Worm (Caenorhabditis elegans) whole organism, L4/young adult: Measurements from ENCODE around the gene gcs-1.

Experiments used
- W03F9.2 ChIP-seq: fragments of 150-350 bp; optimal IDR thresholded peaks from 2 replicates; lab custom pipeline; 2014; ENCODE audit warnings: missing biosample characterization, missing genetic modification characterization
- dao-5 ChIP-seq: sonication (generic microtip); optimal IDR thresholded peaks from 2 replicates; lab custom pipeline; 2016; ENCODE audit warnings: missing genotype, missing genetic modification characterization, moderate library complexity, missing compliant biosample characterization
- him-1 ChIP-seq: sonication (generic microtip); optimal IDR thresholded peaks from 2 replicates; lab custom pipeline; 2016; ENCODE audit warnings: missing genotype, missing genetic modification reagents, missing genetic modification characterization, missing compliant biosample characterization

Gene gcs-1

DNA sequence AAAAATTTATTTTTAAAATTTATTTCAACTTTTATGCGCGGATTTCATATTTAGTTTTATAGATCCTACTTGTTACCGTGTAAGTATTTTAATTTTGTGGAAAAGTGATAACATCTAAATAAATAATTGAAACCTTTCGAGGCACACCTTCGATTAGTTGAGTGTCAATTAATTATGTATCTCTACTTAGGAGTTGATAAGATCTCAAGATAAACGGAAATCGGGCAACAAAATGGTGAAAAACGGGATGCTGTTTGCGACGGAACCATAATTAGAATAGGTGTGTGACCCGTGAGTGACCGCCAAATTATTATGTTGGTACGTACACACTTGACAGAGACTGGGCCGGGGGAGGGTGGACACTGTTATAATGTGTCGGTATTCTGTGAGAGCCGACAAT, 11.8 kb downstream of the gcs-1 start:
- TF ChIP-seq dao-5 (tag; lab: Kevin White, UChicago) (no peak), W03F9.2 (tag; lab: Kevin White, UChicago) (no peak), him-1 (no peak)

DNA sequence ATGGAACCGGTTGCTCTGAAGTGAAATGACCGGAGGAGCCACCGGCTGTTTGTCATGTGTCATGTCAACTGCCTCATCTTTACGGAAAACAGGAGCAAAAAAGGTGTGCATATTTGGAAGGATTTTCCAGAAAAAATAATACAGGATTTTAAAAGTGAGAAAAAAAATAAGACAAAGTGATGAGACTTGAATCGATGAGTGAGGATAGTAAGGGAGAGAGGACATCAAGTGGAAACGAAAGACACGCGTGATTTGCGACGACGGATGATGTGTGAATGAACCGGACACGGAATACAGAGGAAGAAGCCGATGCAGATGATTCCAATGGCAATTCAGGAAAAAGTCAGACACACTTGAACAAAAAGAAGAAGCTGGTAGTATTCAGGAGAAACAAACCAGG, 13.8 kb downstream of the gcs-1 start:
- TF ChIP-seq W03F9.2 (tag; lab: Kevin White, UChicago) (no peak), him-1 (no peak), dao-5 (tag; lab: Kevin White, UChicago) (no peak)

DNA sequence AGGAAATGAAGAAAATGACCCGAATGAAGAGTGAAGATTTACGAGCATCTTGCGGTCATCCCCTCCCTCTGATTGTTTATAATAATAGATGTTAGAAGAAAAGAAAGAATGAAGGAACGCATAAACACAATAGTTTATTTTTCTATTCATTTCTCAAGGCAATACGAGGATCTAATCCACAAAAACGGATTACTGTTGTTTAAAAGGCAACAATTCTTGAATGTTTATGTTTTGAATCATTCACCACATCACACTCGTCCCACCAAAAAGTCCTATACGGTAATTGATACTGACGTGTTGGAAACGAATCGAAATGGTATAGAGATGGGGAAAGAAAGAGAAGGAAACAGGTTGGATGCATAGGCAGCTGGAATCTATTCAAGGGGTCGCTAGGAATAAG, 16.5 kb downstream of the gcs-1 start:
- TF ChIP-seq dao-5 (tag; lab: Kevin White, UChicago) (no peak), him-1 (no peak), W03F9.2 (tag; lab: Kevin White, UChicago) (no peak)

DNA sequence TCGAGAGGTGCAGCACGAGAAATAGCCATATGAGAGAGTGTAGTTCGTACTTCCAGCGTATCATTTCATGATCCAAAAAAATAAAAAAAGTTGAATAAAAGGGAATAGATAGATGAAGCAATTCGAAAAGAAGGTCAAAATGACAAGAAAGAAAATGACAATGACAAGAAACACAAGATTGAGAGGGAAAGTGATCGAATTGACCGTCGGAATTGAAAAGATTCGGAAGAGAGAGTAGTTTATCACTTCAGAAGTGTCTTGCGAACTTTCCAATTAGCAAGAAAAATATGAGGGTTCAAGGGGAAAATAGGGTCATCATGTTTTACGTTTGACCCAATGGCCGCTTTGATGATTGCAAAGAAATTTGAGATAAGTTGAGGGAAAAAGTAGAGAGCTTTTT, 18.4 kb downstream of the gcs-1 start, which contains the start of gene dep-1:
dep-1 (minus strand) TSS at position 95 of the 400 bp plus-strand sequence.
- no peak for TF ChIP-seq him-1
- no peak for TF ChIP-seq W03F9.2 (tag; lab: Kevin White, UChicago)
- no peak for TF ChIP-seq dao-5 (tag; lab: Kevin White, UChicago)

DNA sequence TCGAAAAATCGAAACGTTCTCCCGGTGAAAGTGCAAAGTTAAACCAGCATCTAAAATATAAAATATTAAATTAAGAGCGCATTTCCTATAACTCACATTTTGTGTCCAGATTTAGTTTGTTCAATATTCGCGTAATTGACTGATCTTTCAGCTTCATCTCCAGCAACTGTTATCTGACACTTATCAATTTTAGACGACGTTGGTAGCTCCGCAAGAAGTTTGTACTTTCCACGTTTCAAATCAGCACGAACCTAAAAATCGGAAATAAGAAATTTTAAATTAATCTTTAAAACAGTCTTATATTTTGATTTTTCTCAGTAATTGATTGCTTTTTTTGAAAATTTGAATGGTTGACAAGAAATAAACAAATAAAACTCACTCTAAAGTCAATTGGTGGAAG, 20.5 kb downstream of the gcs-1 start:
- TF ChIP-seq W03F9.2 (tag; lab: Kevin White, UChicago), result no peak
- TF ChIP-seq him-1, result no peak
- no peak for TF ChIP-seq dao-5 (tag; lab: Kevin White, UChicago)

DNA sequence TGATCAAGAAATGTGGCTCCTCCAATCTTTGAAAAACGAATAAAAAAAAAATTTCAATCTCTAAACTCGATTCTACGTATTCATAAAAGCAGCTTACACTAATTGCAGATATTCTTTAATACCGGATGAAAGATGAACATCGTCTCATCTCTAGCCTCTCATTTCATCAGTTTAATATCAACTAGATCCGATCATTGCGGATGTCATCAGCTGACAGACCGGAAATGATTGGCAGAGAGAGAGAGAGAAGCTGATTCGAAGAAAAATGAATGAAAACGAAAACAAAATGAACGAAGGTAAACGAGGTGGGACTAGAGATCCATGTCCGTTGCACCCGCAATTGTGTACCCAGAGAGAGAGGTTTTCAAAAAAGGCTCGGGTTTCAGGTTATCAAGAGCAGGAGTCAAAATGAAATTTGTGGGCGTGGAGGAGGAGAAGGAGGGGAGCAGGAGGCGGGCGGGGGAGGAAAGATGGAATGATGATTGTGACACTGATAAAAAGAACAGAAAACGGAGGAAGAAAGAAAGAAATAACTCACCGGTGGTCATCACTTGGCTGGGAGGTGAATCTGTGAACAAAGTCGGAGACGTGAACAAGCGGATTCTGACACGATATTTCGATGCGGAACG, 23.1 kb downstream of the gcs-1 start:
- TF ChIP-seq W03F9.2 (tag; lab: Kevin White, UChicago), result no peak
- no peak for TF ChIP-seq him-1
- no peak for TF ChIP-seq dao-5 (tag; lab: Kevin White, UChicago)

DNA sequence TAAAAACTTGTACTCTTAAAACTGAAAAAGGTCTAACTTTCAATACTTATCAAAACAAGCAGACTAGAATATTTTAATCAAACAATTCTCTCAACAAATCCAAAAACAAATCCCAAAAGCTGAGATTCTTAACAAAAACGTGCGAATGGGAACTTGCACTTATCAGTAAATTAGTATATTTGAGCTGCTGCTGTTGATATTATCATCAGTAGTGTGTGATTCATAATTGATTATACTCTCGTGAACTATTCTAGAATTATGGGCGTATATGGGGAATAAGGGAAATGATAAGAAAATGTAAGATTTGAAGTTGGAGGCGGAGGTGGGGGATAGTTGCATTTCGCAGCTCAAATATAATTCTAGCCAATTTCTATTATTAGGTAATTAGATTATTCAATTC, 23.9 kb downstream of the gcs-1 start:
- TF ChIP-seq W03F9.2 (tag; lab: Kevin White, UChicago), result no peak
- no peak for TF ChIP-seq dao-5 (tag; lab: Kevin White, UChicago)
- no peak for TF ChIP-seq him-1

DNA sequence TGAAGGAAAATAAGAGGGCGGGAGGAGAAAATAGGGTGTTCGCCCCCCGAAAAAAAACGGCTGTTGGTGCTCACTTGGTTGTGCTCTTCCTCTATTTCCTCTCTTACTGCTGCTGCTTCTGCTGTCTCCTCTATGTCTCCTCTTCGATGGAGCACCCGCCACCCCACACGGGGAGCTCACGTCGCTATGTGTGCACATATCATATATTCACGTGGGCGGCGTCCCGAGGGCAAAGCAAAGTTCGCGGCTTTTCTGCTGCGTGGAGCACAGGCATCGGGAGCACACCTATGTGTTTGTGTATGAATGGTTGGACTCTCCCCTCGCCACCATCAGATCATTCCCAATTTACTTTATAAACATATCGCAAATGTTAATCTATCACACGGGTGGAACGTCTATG, 24.8 kb downstream of the gcs-1 start:
- TF ChIP-seq him-1 (no peak), W03F9.2 (tag; lab: Kevin White, UChicago) (no peak), dao-5 (tag; lab: Kevin White, UChicago) (no peak)

DNA sequence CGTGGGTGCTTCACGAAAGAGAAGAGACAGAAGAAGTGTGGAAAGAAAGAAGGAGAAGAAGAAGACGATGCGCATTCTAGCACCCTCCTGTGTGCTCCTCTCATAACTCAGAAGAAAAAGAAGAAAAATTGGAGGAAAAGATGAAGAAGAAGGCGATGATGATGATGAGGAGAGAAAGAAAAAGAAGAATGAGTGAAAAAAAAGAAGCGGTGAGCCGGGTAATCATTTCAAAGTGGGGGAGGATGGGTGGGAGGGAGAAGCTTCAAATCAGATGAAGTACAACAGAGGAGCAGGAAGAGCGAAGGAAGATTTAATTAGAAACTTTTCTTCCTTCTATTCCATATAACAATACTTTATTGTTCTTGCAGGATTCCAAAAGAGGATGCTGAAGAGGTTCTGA, 27.4 kb downstream of the gcs-1 start:
- no peak for TF ChIP-seq dao-5 (tag; lab: Kevin White, UChicago)

DNA sequence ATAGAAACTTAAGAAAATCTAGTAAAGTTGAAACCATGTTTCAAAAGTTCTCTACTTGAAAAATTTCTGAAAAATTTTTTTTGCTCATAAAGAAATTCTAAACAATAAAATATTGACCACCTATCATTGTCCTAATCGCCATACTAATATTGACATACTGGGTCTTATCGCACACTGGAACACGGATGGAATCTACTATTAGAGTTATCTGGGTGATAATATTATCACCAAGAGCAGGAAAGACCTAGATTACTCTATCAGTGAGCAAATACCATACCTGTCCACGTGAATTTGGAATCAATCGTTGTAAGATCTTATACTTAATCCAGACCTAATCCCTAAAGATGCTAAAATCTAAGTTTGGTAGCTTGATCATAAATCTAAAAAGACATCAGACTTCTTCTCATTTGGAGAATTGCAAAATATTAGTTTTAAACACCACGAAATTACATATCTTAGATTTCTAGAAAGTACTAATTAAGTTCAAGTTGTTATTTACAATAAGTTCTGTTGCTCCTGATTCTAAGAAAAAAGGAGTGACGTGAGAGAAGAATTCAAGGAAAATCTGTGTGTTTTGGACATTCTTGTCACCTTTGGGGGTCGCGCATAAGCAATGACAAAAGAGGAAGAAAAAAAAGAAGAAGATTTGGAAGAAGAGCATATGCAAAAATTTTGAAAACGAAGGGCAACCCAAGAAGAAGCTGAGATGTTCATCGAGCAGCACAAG, 28.0 kb downstream of the gcs-1 start:
- TF ChIP-seq him-1 (no peak), W03F9.2 (tag; lab: Kevin White, UChicago) (no peak), dao-5 (tag; lab: Kevin White, UChicago) (no peak)

DNA sequence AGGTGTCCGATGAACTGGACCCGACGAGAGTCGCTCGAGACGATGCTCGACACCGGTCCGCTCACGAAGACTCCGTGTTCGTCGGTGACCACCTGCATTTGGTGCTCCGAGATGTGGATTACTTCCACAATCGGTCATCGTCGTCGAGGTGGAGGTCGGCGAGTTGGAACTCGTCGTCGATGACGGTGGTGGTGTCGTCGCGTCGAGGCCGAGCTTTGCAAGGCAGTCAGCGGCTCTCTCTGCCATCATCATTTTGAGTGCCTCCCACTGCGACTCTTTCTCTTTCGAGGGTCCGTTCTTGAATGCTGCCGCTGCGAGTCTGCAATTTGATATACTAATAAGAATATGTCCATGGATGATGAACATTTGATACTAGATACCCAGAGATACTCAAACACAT, 30.4 kb downstream of the gcs-1 start:
- no peak for TF ChIP-seq W03F9.2 (tag; lab: Kevin White, UChicago)
- no peak for TF ChIP-seq him-1
- TF ChIP-seq dao-5 (tag; lab: Kevin White, UChicago), result no peak

DNA sequence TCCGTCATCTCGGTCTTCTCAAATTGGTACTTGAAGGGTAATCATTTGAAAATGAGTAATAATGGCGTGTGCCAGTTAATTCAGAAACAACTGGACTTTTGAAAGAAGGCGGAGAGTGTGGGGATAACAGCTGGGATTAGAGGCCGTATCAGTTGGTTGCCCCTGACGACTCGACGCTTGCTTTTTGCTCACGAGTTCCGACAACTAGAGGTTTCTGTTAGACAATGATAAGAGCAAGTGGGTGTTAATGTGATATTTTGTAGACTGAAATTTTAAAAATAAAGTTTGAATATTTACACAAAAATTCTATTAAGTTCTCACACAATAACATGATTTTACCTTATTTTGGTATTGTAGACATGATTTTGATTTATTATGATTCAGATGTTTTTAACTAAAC, 33.0 kb downstream of the gcs-1 start, which contains the start of gene F44G4.7:
F44G4.7 (minus strand) TSS at position 101 of the 400 bp plus-strand sequence.
- TF ChIP-seq him-1 (no peak), dao-5 (tag; lab: Kevin White, UChicago) (no peak)

DNA sequence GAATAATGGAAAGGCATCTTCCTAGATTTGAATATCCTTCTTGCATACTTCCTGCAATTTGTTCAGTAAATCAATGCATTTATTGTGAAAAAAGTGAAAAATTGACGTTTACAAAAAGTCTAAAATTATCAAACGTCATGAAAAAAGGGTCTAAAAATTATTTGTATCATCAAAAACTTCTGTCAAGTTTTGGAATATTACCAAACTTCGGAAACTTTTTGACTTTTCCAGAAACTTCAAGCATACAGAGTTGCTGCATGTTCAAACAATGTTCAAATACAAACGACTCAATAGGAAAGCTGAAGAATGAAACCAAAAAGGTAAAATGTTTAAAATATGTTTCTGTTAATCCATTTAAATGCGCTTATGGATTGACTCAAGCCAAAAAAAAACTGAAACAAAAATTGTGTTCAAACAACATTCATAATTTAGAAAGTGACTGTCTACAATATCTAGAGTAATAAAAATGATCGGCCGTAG, 36.3 kb downstream of the gcs-1 start, which contains the start of gene F44G4.6:
F44G4.6 (minus strand) TSS at position 51 of the 480 bp plus-strand sequence.
- TF ChIP-seq W03F9.2 (tag; lab: Kevin White, UChicago) (no peak), dao-5 (tag; lab: Kevin White, UChicago) (no peak), him-1 (no peak)

DNA sequence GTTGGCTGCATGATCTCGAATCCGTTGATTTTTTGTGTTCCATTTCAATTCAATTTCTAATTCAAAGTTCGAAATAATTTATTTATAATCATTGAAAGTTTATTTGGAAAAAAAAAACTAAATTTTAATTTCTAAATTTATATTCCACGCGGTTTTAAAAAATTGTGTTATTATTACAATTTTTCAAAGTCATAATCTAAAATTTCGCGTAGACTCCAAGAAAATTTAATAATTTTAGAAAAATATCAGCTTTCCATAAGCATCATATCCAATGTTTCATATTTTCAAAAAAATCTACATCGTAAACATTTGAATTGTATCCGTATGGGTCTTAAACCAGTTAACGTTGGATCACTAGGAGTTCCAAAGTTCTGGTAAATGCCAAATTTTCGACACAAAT, 37.8 kb downstream of the gcs-1 start, which contains the start of gene F44G4.5:
F44G4.5 (minus strand) TSS at position 101 of the 400 bp plus-strand sequence.
- no peak for TF ChIP-seq W03F9.2 (tag; lab: Kevin White, UChicago)
